Fruit fly (Drosophila melanogaster): ENCODE results near the gene CG44094.

dm6 chr3R:14558383-14558883 lies 18.0 kb downstream of the CG44094 start:
- TF ChIP-seq woc (GFP tag; optimal IDR thresholded peaks at IDR 0.05) (no peak), Dif (GFP tag; optimal IDR thresholded peaks at IDR 0.05; ENCODE audit: partially characterized antibody) (no peak), h (GFP tag; optimal IDR thresholded peaks at IDR 0.05) (peak; percentile 42), GATAd (GFP tag; optimal IDR thresholded peaks at IDR 0.05) (no peak), dmrt93B (GFP tag; optimal IDR thresholded peaks at IDR 0.05) (peak; percentile 24), br (GFP tag; optimal IDR thresholded peaks at IDR 0.05) (peak; percentile 43), Hnf4 (GFP tag; optimal IDR thresholded peaks at IDR 0.05) (no peak), pan (optimal IDR thresholded peaks at IDR 0.05) (no peak), OdsH (GFP tag; optimal IDR thresholded peaks at IDR 0.05) (peak; percentile 29), Myc (optimal IDR thresholded peaks at IDR 0.05) (no peak), rgr (GFP tag; optimal IDR thresholded peaks at IDR 0.05) (peak; percentile 32)
